Fruit fly (Drosophila melanogaster) whole organism, embryonic: Measurements from ENCODE around the gene Eip75B.

Source experiments
- ATbp ChIP-seq: fragments of 200-800 bp; sonication (Bioruptor generic); optimal IDR thresholded peaks from 2 replicates; lab custom pipeline; 2017; ENCODE audit warnings: missing biosample characterization, mild to moderate bottlenecking, missing genetic modification characterization, missing genetic modification reagents
- Antp ChIP-seq: fragments of 200-800 bp; sonication (Bioruptor generic); optimal IDR thresholded peaks from 3 replicates; lab custom pipeline; 2016; ENCODE audit warnings: missing biosample characterization, missing genetic modification characterization
- B-H2 ChIP-seq: fragments of 200-800 bp; sonication (Bioruptor generic); optimal IDR thresholded peaks from 2 replicates; lab custom pipeline; 2018; ENCODE audit warnings: missing biosample characterization, mild to moderate bottlenecking, missing genetic modification characterization
- Bdp1 ChIP-seq: fragments of 200-800 bp; sonication (Bioruptor generic); optimal IDR thresholded peaks from 3 replicates; lab custom pipeline; 2016; ENCODE audit warnings: missing biosample characterization, missing genetic modification characterization
- CG11696 ChIP-seq: fragments of 200-800 bp; sonication (Bioruptor generic); IDR thresholded peaks from 2 replicates; pipeline ENCODE4 v1.3.6; 2022; ENCODE audit warnings: missing biosample characterization, missing genetic modification characterization
- CG12219 ChIP-seq: fragments of 200-800 bp; sonication (Bioruptor generic); optimal IDR thresholded peaks from 3 replicates; lab custom pipeline; 2018; ENCODE audit warnings: missing biosample characterization, mild to moderate bottlenecking, missing genetic modification characterization
- CG12942 ChIP-seq: fragments of 200-800 bp; sonication (Bioruptor generic); optimal IDR thresholded peaks from 3 replicates; lab custom pipeline; 2016; ENCODE audit warnings: missing biosample characterization, missing genetic modification characterization
- CG15479 ChIP-seq: fragments of 200-800 bp; sonication (Bioruptor generic); optimal IDR thresholded peaks from 3 replicates; lab custom pipeline; 2019; ENCODE audit warnings: missing biosample characterization, mild to moderate bottlenecking, missing genetic modification characterization, moderate library complexity
- CG18011 ChIP-seq: fragments of 200-800 bp; sonication (Bioruptor generic); optimal IDR thresholded peaks from 2 replicates; lab custom pipeline; 2017; ENCODE audit warnings: missing biosample characterization, missing genetic modification characterization, mild to moderate bottlenecking, moderate library complexity, missing genotype
- CG2116 ChIP-seq: fragments of 200-800 bp; sonication (Bioruptor generic); optimal IDR thresholded peaks from 3 replicates; lab custom pipeline; 2018; ENCODE audit warnings: missing biosample characterization, mild to moderate bottlenecking, missing genetic modification characterization
- CG2199 ChIP-seq: fragments of 200-800 bp; sonication (Bioruptor generic); IDR thresholded peaks from 3 replicates; pipeline ENCODE4 v1.3.6; 2022; ENCODE audit warnings: missing biosample characterization, missing genetic modification characterization
- CG30403 ChIP-seq: fragments of 200-800 bp; sonication (Bioruptor generic); optimal IDR thresholded peaks from 3 replicates; lab custom pipeline; 2016; ENCODE audit warnings: missing biosample characterization, missing genetic modification characterization
- CG31224 ChIP-seq: fragments of 200-800 bp; sonication (Bioruptor generic); IDR thresholded peaks from 2 replicates; pipeline ENCODE4 v1.3.6; 2022; ENCODE audit warnings: missing biosample characterization, missing genetic modification characterization
- CG32772 ChIP-seq: fragments of 200-800 bp; sonication (Bioruptor generic); IDR thresholded peaks from 2 replicates; pipeline ENCODE4 v1.3.6; 2022; ENCODE audit warnings: missing biosample characterization, missing genetic modification characterization
- CG33213 ChIP-seq: fragments of 200-800 bp; sonication (Bioruptor generic); optimal IDR thresholded peaks from 3 replicates; lab custom pipeline; 2016; ENCODE audit warnings: missing biosample characterization, missing genetic modification characterization
- CG3407 ChIP-seq: fragments of 200-800 bp; sonication (Bioruptor generic); optimal IDR thresholded peaks from 2 replicates; lab custom pipeline; 2018; ENCODE audit warnings: missing biosample characterization, mild to moderate bottlenecking, missing genetic modification characterization
- CG4328 ChIP-seq: fragments of 200-800 bp; sonication (Bioruptor generic); optimal IDR thresholded peaks from 3 replicates; lab custom pipeline; 2017; ENCODE audit warnings: missing biosample characterization, missing genetic modification reagents, missing genetic modification characterization
- CG4360 ChIP-seq: fragments of 200-800 bp; sonication (Bioruptor generic); IDR thresholded peaks from 2 replicates; pipeline ENCODE4 v1.3.6; 2022; ENCODE audit warnings: missing biosample characterization, missing genetic modification characterization
- CG4617 ChIP-seq: fragments of 200-800 bp; sonication (Bioruptor generic); optimal IDR thresholded peaks from 3 replicates; lab custom pipeline; 2016; ENCODE audit warnings: missing biosample characterization, missing genetic modification characterization, borderline replicate concordance
- CG4707 ChIP-seq: fragments of 200-800 bp; sonication (Bioruptor generic); optimal IDR thresholded peaks from 2 replicates; lab custom pipeline; 2018; ENCODE audit warnings: missing biosample characterization, mild to moderate bottlenecking, missing genetic modification characterization, moderate library complexity
- CG6813 ChIP-seq: fragments of 200-800 bp; sonication (Bioruptor generic); optimal IDR thresholded peaks from 2 replicates; lab custom pipeline; 2017; ENCODE audit warnings: missing biosample characterization, missing genetic modification characterization, mild to moderate bottlenecking, moderate library complexity, missing genetic modification reagents
- CG8290 ChIP-seq, 3 experiments: fragments of 200-800 bp; sonication (Bioruptor generic); optimal IDR thresholded peaks; 2 replicates each; lab custom pipeline; 2016 to 2019; ENCODE audit warnings: missing biosample characterization in 3 of 3, missing genetic modification characterization in 3 of 3, mild to moderate bottlenecking in 2 of 3, moderate library complexity in 1 of 3
- CG8359 ChIP-seq: fragments of 200-800 bp; sonication (Bioruptor generic); optimal IDR thresholded peaks from 2 replicates; lab custom pipeline; 2017; ENCODE audit warnings: missing biosample characterization, mild to moderate bottlenecking, missing genetic modification characterization, borderline replicate concordance
- CG8388 ChIP-seq: fragments of 200-800 bp; sonication (Bioruptor generic); optimal IDR thresholded peaks from 2 replicates; lab custom pipeline; 2019; ENCODE audit warnings: missing biosample characterization, mild to moderate bottlenecking, missing genetic modification characterization, moderate library complexity
- Dp ChIP-seq: fragments of 200-800 bp; sonication (Bioruptor generic); optimal IDR thresholded peaks from 2 replicates; lab custom pipeline; 2018; ENCODE audit warnings: missing biosample characterization, mild to moderate bottlenecking, missing genetic modification characterization, moderate library complexity
- Dref ChIP-seq: fragments of 200-800 bp; sonication (Bioruptor generic); IDR thresholded peaks from 2 replicates; pipeline ENCODE4 v1.3.6; 2022; ENCODE audit warnings: missing biosample characterization, missing genetic modification characterization
- E2f1 ChIP-seq: fragments of 200-800 bp; sonication (Bioruptor generic); IDR thresholded peaks from 2 replicates; pipeline ENCODE4 v1.3.6; 2022; ENCODE audit warnings: missing biosample characterization, missing genetic modification characterization
- E2f2 ChIP-seq: fragments of 200-800 bp; sonication (Bioruptor generic); IDR thresholded peaks from 2 replicates; pipeline ENCODE4 v1.3.6; 2022; ENCODE audit warnings: missing biosample characterization, missing genetic modification characterization
- HLHmδ ChIP-seq: fragments of 200-800 bp; sonication (Bioruptor generic); optimal IDR thresholded peaks from 2 replicates; lab custom pipeline; 2018; ENCODE audit warnings: missing biosample characterization, mild to moderate bottlenecking, missing genetic modification characterization, moderate library complexity
- MBD-R2 ChIP-seq: fragments of 200-800 bp; sonication (Bioruptor generic); IDR thresholded peaks from 2 replicates; pipeline ENCODE4 v1.3.6; 2022; ENCODE audit warnings: missing biosample characterization, missing genetic modification characterization
- Max ChIP-seq: fragments of 200-800 bp; sonication (Bioruptor generic); optimal IDR thresholded peaks from 2 replicates; lab custom pipeline; 2016; ENCODE audit warnings: missing biosample characterization, mild to moderate bottlenecking, missing genetic modification characterization
- Nf-YB ChIP-seq: fragments of 200-800 bp; sonication (Bioruptor generic); optimal IDR thresholded peaks from 3 replicates; lab custom pipeline; 2019; ENCODE audit warnings: missing biosample characterization, mild to moderate bottlenecking, missing genetic modification characterization, moderate library complexity
- PHDP ChIP-seq: fragments of 200-800 bp; sonication (Bioruptor generic); optimal IDR thresholded peaks from 3 replicates; lab custom pipeline; 2018; ENCODE audit warnings: missing biosample characterization, mild to moderate bottlenecking, missing genetic modification characterization, moderate library complexity
- Six4 ChIP-seq: fragments of 200-800 bp; sonication (Bioruptor generic); optimal IDR thresholded peaks from 2 replicates; lab custom pipeline; 2016; ENCODE audit warnings: missing biosample characterization, missing genetic modification characterization
- Ssrp ChIP-seq: fragments of 200-800 bp; sonication (Bioruptor generic); optimal IDR thresholded peaks from 2 replicates; lab custom pipeline; 2018; ENCODE audit warnings: missing biosample characterization, mild to moderate bottlenecking, missing genetic modification characterization, moderate library complexity
- amos ChIP-seq: fragments of 200-800 bp; sonication (Bioruptor generic); IDR thresholded peaks from 2 replicates; pipeline ENCODE4 v1.3.6; 2022; ENCODE audit warnings: missing biosample characterization, missing genetic modification characterization; ENCODE audit not compliant: partially characterized antibody
- br ChIP-seq: fragments of >200 bp; optimal IDR thresholded peaks from 2 replicates; lab custom pipeline; 2017
- cato ChIP-seq: fragments of 200-800 bp; sonication (Bioruptor generic); optimal IDR thresholded peaks from 2 replicates; lab custom pipeline; 2016; ENCODE audit warnings: missing biosample characterization, missing genetic modification characterization, borderline replicate concordance
- chif ChIP-seq, 2 experiments: fragments of 200-800 bp; sonication (Bioruptor generic); optimal IDR thresholded peaks; 3 replicates each; lab custom pipeline; 2016; ENCODE audit warnings: missing biosample characterization in 2 of 2, missing genetic modification characterization in 2 of 2
- cwo ChIP-seq: fragments of 200-800 bp; sonication (Bioruptor generic); optimal IDR thresholded peaks from 3 replicates; lab custom pipeline; 2017; ENCODE audit warnings: missing biosample characterization, missing genetic modification characterization, mild to moderate bottlenecking, moderate library complexity, missing genetic modification reagents
- eve ChIP-seq, 2 experiments: fragments of >200 bp; optimal IDR thresholded peaks; 2 replicates each; lab custom pipeline; 2017; ENCODE audit warnings: missing biosample characterization in 2 of 2, missing genetic modification characterization in 2 of 2
- gem ChIP-seq: fragments of 200-800 bp; sonication (Bioruptor generic); optimal IDR thresholded peaks from 2 replicates; lab custom pipeline; 2019; ENCODE audit warnings: missing biosample characterization, mild to moderate bottlenecking, missing genetic modification characterization, moderate library complexity
- grn ChIP-seq: fragments of 200-800 bp; sonication (Bioruptor generic); optimal IDR thresholded peaks from 3 replicates; lab custom pipeline; 2017; ENCODE audit warnings: missing biosample characterization, missing genetic modification characterization
- hkb ChIP-seq, 2 experiments: fragments of 200-800 bp in 1 of 2; fragments of >200 bp in 1 of 2; sonication (Bioruptor generic) in 1 of 2; IDR thresholded peaks in 1 of 2; optimal IDR thresholded peaks in 1 of 2; 2 replicates each; pipeline versions ENCODE4 v1.3.6 to Lab custom; 2017 to 2022; ENCODE audit warnings: missing biosample characterization in 1 of 2, missing genetic modification characterization in 1 of 2
- kah ChIP-seq: fragments of 200-800 bp; sonication (Bioruptor generic); optimal IDR thresholded peaks from 2 replicates; lab custom pipeline; 2018; ENCODE audit warnings: missing biosample characterization, mild to moderate bottlenecking, missing genetic modification characterization
- mam ChIP-seq: fragments of 200-800 bp; sonication (Bioruptor generic); optimal IDR thresholded peaks from 3 replicates; lab custom pipeline; 2016; ENCODE audit warnings: missing biosample characterization, missing genetic modification characterization
- nau ChIP-seq: fragments of 200-800 bp; sonication (Bioruptor generic); optimal IDR thresholded peaks from 3 replicates; lab custom pipeline; 2017; ENCODE audit warnings: missing biosample characterization, mild to moderate bottlenecking, missing genetic modification characterization, missing genetic modification reagents
- psq ChIP-seq: fragments of 200-800 bp; sonication (Bioruptor generic); optimal IDR thresholded peaks from 2 replicates; lab custom pipeline; 2017; ENCODE audit warnings: missing biosample characterization, missing genetic modification characterization
- seq ChIP-seq: fragments of 200-800 bp; sonication (Bioruptor generic); IDR thresholded peaks from 2 replicates; pipeline ENCODE4 v1.3.6; 2022; ENCODE audit warnings: missing biosample characterization, missing genetic modification characterization

Gene Eip75B

dm6 chr3L:17989199-17989781 lies 75.2 kb downstream of the Eip75B start (continued):
- TF ChIP-seq Bdp1 (GFP tag; lab: Kevin White, UChicago), result no peak
- no peak for TF ChIP-seq Nf-YB (GFP tag; lab: Kevin White, UChicago)
- TF ChIP-seq CG15479 (GFP tag; lab: Kevin White, UChicago), result peak; percentile 34
- TF ChIP-seq CG2116 (GFP tag; lab: Kevin White, UChicago), result no peak
- no peak for TF ChIP-seq cwo (GFP tag; lab: Kevin White, UChicago)
- TF ChIP-seq amos (GFP tag; lab: Robert Waterston, UW), result no peak
- TF ChIP-seq CG33213 (GFP tag; lab: Kevin White, UChicago), result no peak
- TF ChIP-seq CG11696, result no peak
- no peak for TF ChIP-seq MBD-R2 (GFP tag; lab: Robert Waterston, UW)
- TF ChIP-seq hkb (optimal IDR thresholded peaks at IDR 0.05; lab: Kevin White, UChicago), result no peak
- 0 out of 2 replicates have a peak, but pooled peaks have one; percentile 30 for TF ChIP-seq hkb (GFP tag; IDR thresholded peaks at IDR 0.05; lab: Robert Waterston, UW)
- TF ChIP-seq Ssrp, result no peak
- no peak for TF ChIP-seq cato (GFP tag; lab: Kevin White, UChicago)
- TF ChIP-seq CG4328 (GFP tag; lab: Kevin White, UChicago), result no peak
- TF ChIP-seq PHDP (tag; lab: Kevin White, UChicago), result no peak
- TF ChIP-seq chif (GFP tag; optimal IDR thresholded peaks at IDR 0.05; lab: Kevin White, UChicago), result no peak
- no peak for TF ChIP-seq Antp
- no peak for TF ChIP-seq CG8359
- no peak for TF ChIP-seq CG8290 (GFP tag; optimal IDR thresholded peaks at IDR 0.05; lab: Kevin White, UChicago)
- TF ChIP-seq CG8290 (tag; optimal IDR thresholded peaks at IDR 0.05; lab: Kevin White, UChicago), result no peak
- no peak for TF ChIP-seq CG4707 (GFP tag; lab: Kevin White, UChicago)
- TF ChIP-seq mam (GFP tag; lab: Kevin White, UChicago), result no peak
- no peak for TF ChIP-seq Dp (GFP tag; lab: Kevin White, UChicago)
- TF ChIP-seq B-H2 (GFP tag; lab: Kevin White, UChicago), result no peak
- no peak for TF ChIP-seq Six4
- peak; percentile 46 for TF ChIP-seq grn (GFP tag; lab: Kevin White, UChicago)
- TF ChIP-seq CG32772, result no peak
- peak in 1 of 2 experiments; percentile 38 for TF ChIP-seq eve (GFP tag; optimal IDR thresholded peaks at IDR 0.05; lab: Kevin White, UChicago)
- no peak for TF ChIP-seq CG30403 (GFP tag; lab: Kevin White, UChicago)
- peak; percentile 81; the same call in 2 of the 3 replicates for TF ChIP-seq CG2199 (GFP tag; lab: Robert Waterston, UW)
- TF ChIP-seq CG8388 (GFP tag; lab: Kevin White, UChicago), result no peak
- no peak for TF ChIP-seq br (lab: Kevin White, UChicago)
- TF ChIP-seq CG3407 (GFP tag; lab: Kevin White, UChicago), result no peak
- no peak for TF ChIP-seq CG4360 (GFP tag; lab: Robert Waterston, UW)
- TF ChIP-seq CG4617, result no peak
- TF ChIP-seq seq (GFP tag; lab: Robert Waterston, UW), result no peak; the same call in 1 of the 2 replicates
- TF ChIP-seq CG12219 (GFP tag; lab: Kevin White, UChicago), result no peak
- no peak for TF ChIP-seq HLHmδ
- no peak for TF ChIP-seq ATbp (GFP tag; lab: Kevin White, UChicago)
- TF ChIP-seq Max (GFP tag; lab: Kevin White, UChicago), result no peak
- no peak for TF ChIP-seq nau (GFP tag; lab: Kevin White, UChicago)
- TF ChIP-seq E2f2 (GFP tag; lab: Robert Waterston, UW), result no peak
- TF ChIP-seq E2f1 (GFP tag; lab: Robert Waterston, UW), result no peak
- TF ChIP-seq CG31224 (GFP tag; lab: Robert Waterston, UW), result no peak
- no peak for TF ChIP-seq kah (GFP tag; lab: Kevin White, UChicago)
- TF ChIP-seq CG6813 (GFP tag; lab: Kevin White, UChicago), result no peak
- peak; percentile 73 for TF ChIP-seq CG18011 (GFP tag; lab: Kevin White, UChicago)
- peak; percentile 22 for TF ChIP-seq psq (GFP tag; lab: Kevin White, UChicago)
- TF ChIP-seq gem (tag; lab: Kevin White, UChicago), result no peak
- TF ChIP-seq Dref (GFP tag; lab: Robert Waterston, UW), result no peak
- TF ChIP-seq CG12942 (GFP tag; lab: Kevin White, UChicago), result no peak
